Worm (Caenorhabditis elegans) whole organism, late embryonic: Measurements from ENCODE around the gene msp-33.
A peak's percentile ranks its signal among the peaks of the same experiment; 100 is the strongest.

ENCODE experiments used
- C38D4.7 ChIP-seq: fragments of 200-800 bp; sonication (Bioruptor generic); optimal IDR thresholded peaks from 2 replicates; lab custom pipeline; 2018; ENCODE audit warnings: mild to moderate bottlenecking, missing genetic modification characterization, moderate library complexity, missing compliant biosample characterization
- F13H6.1 ChIP-seq: sonication (generic microtip); optimal IDR thresholded peaks from 2 replicates; lab custom pipeline; 2016; ENCODE audit warnings: missing genetic modification characterization, missing compliant biosample characterization
- K09A11.1 ChIP-seq: sonication (generic microtip); optimal IDR thresholded peaks from 2 replicates; lab custom pipeline; 2017; ENCODE audit warnings: antibody characterized with exemption, mild to moderate bottlenecking, missing genetic modification characterization, missing compliant biosample characterization; ENCODE audit not compliant: insufficient read depth
- ama-1 ChIP-seq: fragments of 150-350 bp; optimal IDR thresholded peaks from 2 replicates; lab custom pipeline; 2014
- ceh-14 ChIP-seq: sonication (generic microtip); optimal IDR thresholded peaks from 2 replicates; lab custom pipeline; 2016; ENCODE audit warnings: missing genotype, missing genetic modification characterization, missing compliant biosample characterization
- ceh-18 ChIP-seq: sonication (generic microtip); optimal IDR thresholded peaks from 2 replicates; lab custom pipeline; 2016; ENCODE audit warnings: missing genetic modification characterization, missing compliant biosample characterization
- ceh-22 ChIP-seq: sonication (generic microtip); optimal IDR thresholded peaks from 2 replicates; lab custom pipeline; 2017; ENCODE audit warnings: missing biosample characterization, missing genetic modification characterization
- ceh-30 ChIP-seq: fragments of 150-350 bp; optimal IDR thresholded peaks from 2 replicates; lab custom pipeline; 2014; ENCODE audit warnings: missing biosample characterization, missing genetic modification characterization
- ceh-31 ChIP-seq: sonication (generic microtip); optimal IDR thresholded peaks from 2 replicates; lab custom pipeline; 2016; ENCODE audit warnings: missing genetic modification characterization, missing compliant biosample characterization
- ceh-45 ChIP-seq: fragments of 200-800 bp; sonication (Bioruptor generic); IDR thresholded peaks from 2 replicates; pipeline ENCODE4 v1.3.6; 2022; ENCODE audit warnings: missing genetic modification reagents, missing genetic modification characterization, missing compliant biosample characterization
- ceh-48 ChIP-seq: sonication (generic microtip); optimal IDR thresholded peaks from 2 replicates; lab custom pipeline; 2016; ENCODE audit warnings: missing genetic modification characterization, inconsistent platforms, missing compliant biosample characterization
- ceh-6 ChIP-seq: fragments of 200-800 bp; sonication (Bioruptor generic); optimal IDR thresholded peaks from 2 replicates; lab custom pipeline; 2018; ENCODE audit warnings: mild to moderate bottlenecking, missing genetic modification characterization, missing compliant biosample characterization
- ceh-9 ChIP-seq: sonication (generic microtip); optimal IDR thresholded peaks from 2 replicates; lab custom pipeline; 2016; ENCODE audit warnings: mild to moderate bottlenecking, missing genetic modification characterization, inconsistent platforms, missing compliant biosample characterization
- dmd-4 ChIP-seq: sonication (generic microtip); optimal IDR thresholded peaks from 2 replicates; lab custom pipeline; 2016; ENCODE audit warnings: borderline replicate concordance, missing genetic modification characterization, missing compliant biosample characterization
- dve-1 ChIP-seq: sonication (generic microtip); optimal IDR thresholded peaks from 2 replicates; lab custom pipeline; 2017; ENCODE audit warnings: antibody characterized with exemption, mild to moderate bottlenecking, missing genetic modification characterization, missing compliant biosample characterization
- elt-2 ChIP-seq: sonication (generic microtip); optimal IDR thresholded peaks from 2 replicates; lab custom pipeline; 2016; ENCODE audit warnings: missing genetic modification reagents, missing genetic modification characterization, missing compliant biosample characterization
- ets-4 ChIP-seq: sonication (generic microtip); optimal IDR thresholded peaks from 2 replicates; lab custom pipeline; 2016; ENCODE audit warnings: missing genetic modification characterization, missing compliant biosample characterization
- fkh-10 ChIP-seq: fragments of 150-350 bp; optimal IDR thresholded peaks from 2 replicates; lab custom pipeline; 2014; ENCODE audit warnings: missing biosample characterization, missing genetic modification reagents, missing genetic modification characterization
- gmeb-2 ChIP-seq: sonication (generic microtip); optimal IDR thresholded peaks from 2 replicates; lab custom pipeline; 2016; ENCODE audit warnings: missing genetic modification characterization, inconsistent platforms, missing compliant biosample characterization
- hlh-15 ChIP-seq: sonication (generic microtip); optimal IDR thresholded peaks from 2 replicates; lab custom pipeline; 2016; ENCODE audit warnings: missing genetic modification characterization, missing compliant biosample characterization
- hlh-30 ChIP-seq: sonication (generic microtip); optimal IDR thresholded peaks from 2 replicates; lab custom pipeline; 2017; ENCODE audit warnings: antibody characterized with exemption, missing genetic modification characterization, missing compliant biosample characterization; ENCODE audit not compliant: insufficient read depth
- hlh-8 ChIP-seq: sonication (generic microtip); optimal IDR thresholded peaks from 2 replicates; lab custom pipeline; 2016; ENCODE audit warnings: missing genotype, missing genetic modification characterization, missing compliant biosample characterization
- lin-11 ChIP-seq: fragments of 200-800 bp; sonication (Bioruptor generic); optimal IDR thresholded peaks from 2 replicates; lab custom pipeline; 2018; ENCODE audit warnings: mild to moderate bottlenecking, missing genetic modification characterization, missing compliant biosample characterization
- nfya-1 ChIP-seq: sonication (generic microtip); optimal IDR thresholded peaks from 2 replicates; lab custom pipeline; 2017; ENCODE audit warnings: missing genetic modification characterization, mild to moderate bottlenecking, missing compliant biosample characterization, antibody characterized with exemption, moderate library complexity
- nhr-232 ChIP-seq: sonication (generic microtip); optimal IDR thresholded peaks from 2 replicates; lab custom pipeline; 2016; ENCODE audit warnings: missing genetic modification characterization, missing compliant biosample characterization
- pha-2 ChIP-seq: sonication (generic microtip); optimal IDR thresholded peaks from 2 replicates; lab custom pipeline; 2017; ENCODE audit warnings: mild to moderate bottlenecking, missing genetic modification characterization, missing compliant biosample characterization
- pha-4 ChIP-seq: fragments of 150-350 bp; optimal IDR thresholded peaks from 2 replicates; lab custom pipeline; 2018; ENCODE audit warnings: missing biosample characterization, missing genetic modification reagents, missing genetic modification characterization
- pqm-1 ChIP-seq: sonication (generic microtip); optimal IDR thresholded peaks from 2 replicates; lab custom pipeline; 2016; ENCODE audit warnings: missing genetic modification characterization, missing compliant biosample characterization
- pros-1 ChIP-seq: fragments of 150-350 bp; optimal IDR thresholded peaks from 2 replicates; lab custom pipeline; 2014; ENCODE audit warnings: missing biosample characterization, missing genetic modification reagents, missing genetic modification characterization
- rnt-1 ChIP-seq: sonication (generic microtip); optimal IDR thresholded peaks from 2 replicates; lab custom pipeline; 2016; ENCODE audit warnings: missing genetic modification characterization, missing compliant biosample characterization
- sox-2 ChIP-seq: fragments of 200-800 bp; sonication (Bioruptor generic); IDR thresholded peaks from 2 replicates; pipeline ENCODE4 v1.3.6; 2022; ENCODE audit warnings: missing genetic modification reagents, missing genetic modification characterization, missing compliant biosample characterization
- sox-4 ChIP-seq: sonication (generic microtip); optimal IDR thresholded peaks from 2 replicates; lab custom pipeline; 2017; ENCODE audit warnings: mild to moderate bottlenecking, missing genetic modification characterization, inconsistent platforms, missing compliant biosample characterization
- tbx-2 ChIP-seq: sonication (generic microtip); optimal IDR thresholded peaks from 2 replicates; lab custom pipeline; 2016; ENCODE audit warnings: missing genetic modification characterization, missing compliant biosample characterization
- ttx-3 ChIP-seq: sonication (generic microtip); optimal IDR thresholded peaks from 2 replicates; lab custom pipeline; 2016; ENCODE audit warnings: missing genetic modification reagents, missing genetic modification characterization, missing compliant biosample characterization
- unc-3 ChIP-seq, 2 experiments: fragments of 200-800 bp in 1 of 2; sonication (Bioruptor generic) in 1 of 2; sonication (generic microtip) in 1 of 2; conservative IDR thresholded peaks in 1 of 2; optimal IDR thresholded peaks in 1 of 2; 2 replicates each; pipeline versions ENCODE4 v1.3.6 to Lab custom; 2016 to 2022; ENCODE audit warnings: missing compliant biosample characterization in 2 of 2, missing genetic modification characterization in 2 of 2, missing genetic modification reagents in 1 of 2
- unc-42 ChIP-seq: sonication (generic microtip); optimal IDR thresholded peaks from 2 replicates; lab custom pipeline; 2016; ENCODE audit warnings: missing genotype, missing genetic modification characterization, missing compliant biosample characterization
- unc-55 ChIP-seq: sonication (generic microtip); optimal IDR thresholded peaks from 2 replicates; lab custom pipeline; 2017; ENCODE audit warnings: missing biosample characterization, missing genetic modification reagents, missing genetic modification characterization
- zip-5 ChIP-seq: sonication (generic microtip); optimal IDR thresholded peaks from 2 replicates; lab custom pipeline; 2016; ENCODE audit warnings: missing genetic modification characterization, missing compliant biosample characterization

The msp-33 gene

ce11 chrII:4905883-4906282, 13.4 kb upstream of the msp-33 start:
- no peak for TF ChIP-seq unc-3 (GFP tag; conservative IDR thresholded peaks at IDR 0.05; lab: Robert Waterston, UW)
- no peak for TF ChIP-seq unc-3 (tag; optimal IDR thresholded peaks at IDR 0.05; lab: Kevin White, UChicago)
- TF ChIP-seq ttx-3 (tag; lab: Kevin White, UChicago): no peak
- no peak for TF ChIP-seq ceh-22 (tag; lab: Kevin White, UChicago)
- TF ChIP-seq hlh-8 (tag; lab: Kevin White, UChicago): no peak
- TF ChIP-seq dve-1: no peak
- no peak for TF ChIP-seq K09A11.1 (tag; lab: Kevin White, UChicago)
- TF ChIP-seq dmd-4 (tag; lab: Kevin White, UChicago): no peak
- no peak for TF ChIP-seq pros-1
- TF ChIP-seq C38D4.7 (GFP tag; lab: Kevin White, UChicago): no peak
- TF ChIP-seq elt-2 (tag; lab: Kevin White, UChicago): no peak
- TF ChIP-seq ceh-30 (tag; lab: Kevin White, UChicago): no peak
- no peak for TF ChIP-seq sox-4 (tag; lab: Kevin White, UChicago)
- no peak for TF ChIP-seq pha-2
- no peak for TF ChIP-seq nhr-232 (tag; lab: Kevin White, UChicago)
- TF ChIP-seq lin-11 (tag; lab: Kevin White, UChicago): no peak
- TF ChIP-seq ceh-6 (GFP tag; lab: Kevin White, UChicago): no peak
- TF ChIP-seq F13H6.1 (tag; lab: Kevin White, UChicago): no peak
- no peak for TF ChIP-seq ceh-9 (tag; lab: Kevin White, UChicago)
- TF ChIP-seq ceh-48 (tag; lab: Kevin White, UChicago): no peak
- TF ChIP-seq gmeb-2 (tag; lab: Kevin White, UChicago): no peak

DNA sequence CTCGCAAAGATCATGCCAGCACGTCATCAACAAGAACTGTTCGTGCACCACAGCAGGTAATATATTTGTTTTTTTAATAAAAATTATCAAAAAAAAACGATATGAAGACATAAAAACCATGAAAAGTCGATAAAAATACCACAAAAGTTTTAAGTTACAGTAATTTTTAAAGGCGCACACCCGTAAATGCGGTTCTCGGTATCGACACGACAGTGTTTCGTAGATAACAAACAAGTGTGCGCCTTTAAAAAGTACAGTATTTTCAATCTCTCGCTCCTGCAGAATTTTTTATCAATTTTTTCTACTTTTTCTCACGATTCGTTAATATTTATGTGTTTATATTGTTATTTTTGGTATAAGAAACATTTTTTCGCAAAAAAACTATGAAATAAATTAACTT, 12.8 kb upstream of the msp-33 start:
- TF ChIP-seq nfya-1 (tag; lab: Kevin White, UChicago) (no peak), pqm-1 (tag; lab: Kevin White, UChicago) (no peak), ceh-31 (tag; lab: Kevin White, UChicago) (no peak), ceh-30 (tag; lab: Kevin White, UChicago) (no peak), fkh-10 (GFP tag; lab: Kevin White, UChicago) (no peak)

ce11 chrII:4904778-4905177, 12.3 kb upstream of the msp-33 start, which contains the start of gene btbd-10:
btbd-10 (plus strand) TSS chrII:4905008.
- no peak for TF ChIP-seq ceh-45 (GFP tag; lab: Robert Waterston, UW)
- TF ChIP-seq unc-55 (GFP tag; lab: Kevin White, UChicago): no peak
- no peak for TF ChIP-seq ceh-31 (tag; lab: Kevin White, UChicago)
- TF ChIP-seq ceh-22 (tag; lab: Kevin White, UChicago): no peak

- TF ChIP-seq ceh-18 (tag; lab: Kevin White, UChicago) (peak; percentile 47), elt-2 (tag; lab: Kevin White, UChicago) (peak; percentile 7), tbx-2 (peak; percentile 34), hlh-15 (tag; lab: Kevin White, UChicago) (no peak), rnt-1 (tag; lab: Kevin White, UChicago) (peak; percentile 70), ama-1 (no peak), ceh-30 (tag; lab: Kevin White, UChicago) (peak; percentile 47), unc-42 (tag; lab: Kevin White, UChicago) (peak; percentile 86), ceh-31 (tag; lab: Kevin White, UChicago) (peak; percentile 64), nfya-1 (tag; lab: Kevin White, UChicago) (peak; percentile 87), unc-55 (GFP tag; lab: Kevin White, UChicago) (peak; percentile 98), dmd-4 (tag; lab: Kevin White, UChicago) (no peak), sox-2 (GFP tag; lab: Robert Waterston, UW) (no peak), ets-4 (tag; lab: Kevin White, UChicago) (peak; percentile 1), hlh-30 (peak; percentile 56), zip-5 (tag; lab: Kevin White, UChicago) (no peak), pha-4 (tag; lab: Kevin White, UChicago) (no peak), ceh-14 (tag; lab: Kevin White, UChicago) (no peak), dve-1 (peak; percentile 44)
Measured at ce11 chrII:4904277-4904676, 11.8 kb upstream of the msp-33 start.
